Worm (Caenorhabditis elegans): ENCODE data around the gene cup-4.

DNA sequence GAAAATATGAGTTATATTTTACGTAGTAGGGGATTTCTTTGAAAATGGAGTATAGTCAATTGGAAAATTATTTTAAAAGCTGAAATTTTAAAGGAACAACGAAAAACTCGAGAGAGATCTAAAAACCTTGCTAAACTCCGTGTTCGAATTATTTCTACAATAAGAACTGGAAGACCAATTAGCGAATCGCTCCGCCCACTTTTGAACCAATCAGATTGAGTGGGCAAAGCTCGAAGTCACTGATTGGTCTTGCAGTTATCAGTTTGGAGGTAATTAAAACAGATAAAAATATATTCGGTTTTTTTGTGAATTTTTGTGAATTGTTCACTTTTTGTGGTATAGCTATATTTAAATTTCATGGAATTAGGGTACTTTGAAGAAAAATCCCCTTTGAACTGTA is 43.0 kb upstream of the cup-4 start:
- no peak for TF ChIP-seq sea-2 (GFP tag; IDR thresholded peaks at IDR 0.05)
- no peak for TF ChIP-seq rpc-1 (optimal IDR thresholded peaks at IDR 0.05)
- TF ChIP-seq rpc-1 (tag; optimal IDR thresholded peaks at IDR 0.05): no peak
- no peak for TF ChIP-seq B0336.3 (GFP tag; IDR thresholded peaks at IDR 0.05)
- TF ChIP-seq let-607 (tag; optimal IDR thresholded peaks at IDR 0.05): no peak
- no peak for TF ChIP-seq cebp-2 (GFP tag; IDR thresholded peaks at IDR 0.05)
- no peak for TF ChIP-seq nfya-1 (tag; optimal IDR thresholded peaks at IDR 0.05; ENCODE audit: borderline replicate concordance, insufficient read depth)
- TF ChIP-seq mxl-1 (tag; optimal IDR thresholded peaks at IDR 0.05): no peak
- no peak for TF ChIP-seq madf-3 (GFP tag; IDR thresholded peaks at IDR 0.05)
- TF ChIP-seq sdz-38 (tag; optimal IDR thresholded peaks at IDR 0.05): no peak
